Fruit fly (Drosophila melanogaster) whole organism, embryonic: ENCODE results near the gene Vsp37A.

Experiments
- Antp ChIP-seq: fragments of 200-800 bp; sonication (Bioruptor generic); optimal IDR thresholded peaks from 3 replicates; lab custom pipeline; 2016; ENCODE audit warnings: missing biosample characterization, missing genetic modification characterization
- Atf3 ChIP-seq: fragments of 200-800 bp; sonication (Bioruptor generic); optimal IDR thresholded peaks from 3 replicates; lab custom pipeline; 2016; ENCODE audit warnings: missing biosample characterization, missing genetic modification characterization
- Bgb ChIP-seq: fragments of 200-800 bp; sonication (Bioruptor generic); IDR thresholded peaks from 2 replicates; pipeline ENCODE4 v1.3.6; 2022; ENCODE audit warnings: missing biosample characterization, missing genetic modification characterization; ENCODE audit not compliant: partially characterized antibody
- Bteb2 ChIP-seq: fragments of 200-800 bp; sonication (Bioruptor generic); optimal IDR thresholded peaks from 2 replicates; lab custom pipeline; 2016; ENCODE audit warnings: missing biosample characterization, missing genetic modification characterization
- C15 ChIP-seq: fragments of 200-800 bp; sonication (Bioruptor generic); IDR thresholded peaks from 3 replicates; pipeline ENCODE4 v1.3.6; 2022; ENCODE audit warnings: missing biosample characterization, missing genetic modification characterization
- CG12769 ChIP-seq: fragments of 200-800 bp; sonication (Bioruptor generic); optimal IDR thresholded peaks from 2 replicates; lab custom pipeline; 2019; ENCODE audit warnings: missing biosample characterization, mild to moderate bottlenecking, missing genetic modification characterization, moderate library complexity
- CG13287 ChIP-seq: fragments of 200-800 bp; sonication (Bioruptor generic); IDR thresholded peaks from 2 replicates; pipeline ENCODE4 v1.3.6; 2022; ENCODE audit warnings: missing biosample characterization, missing genetic modification characterization; ENCODE audit not compliant: partially characterized antibody
- CG13296 ChIP-seq: fragments of 200-800 bp; sonication (Bioruptor generic); optimal IDR thresholded peaks from 3 replicates; lab custom pipeline; 2018; ENCODE audit warnings: missing biosample characterization, mild to moderate bottlenecking, missing genetic modification characterization
- CG16779 ChIP-seq: fragments of 200-800 bp; sonication (Bioruptor generic); IDR thresholded peaks from 2 replicates; pipeline ENCODE4 v1.3.6; 2022; ENCODE audit warnings: missing biosample characterization, missing genetic modification characterization
- CG16813 ChIP-seq: fragments of 200-800 bp; sonication (Bioruptor generic); IDR thresholded peaks from 3 replicates; pipeline ENCODE4 v1.3.6; 2022; ENCODE audit warnings: missing biosample characterization, missing genetic modification characterization; ENCODE audit not compliant: partially characterized antibody
- CG17328 ChIP-seq: fragments of 200-800 bp; sonication (Bioruptor generic); IDR thresholded peaks from 2 replicates; pipeline ENCODE4 v1.3.6; 2022; ENCODE audit warnings: missing biosample characterization, missing genetic modification characterization
- CG3995 ChIP-seq: fragments of 200-800 bp; sonication (Bioruptor generic); optimal IDR thresholded peaks from 3 replicates; lab custom pipeline; 2016; ENCODE audit warnings: missing biosample characterization, missing genetic modification characterization
- CG4360 ChIP-seq: fragments of 200-800 bp; sonication (Bioruptor generic); IDR thresholded peaks from 2 replicates; pipeline ENCODE4 v1.3.6; 2022; ENCODE audit warnings: missing biosample characterization, missing genetic modification characterization
- CG6175 ChIP-seq: fragments of 200-800 bp; sonication (Bioruptor generic); IDR thresholded peaks from 3 replicates; pipeline ENCODE4 v1.3.6; 2022; ENCODE audit warnings: missing biosample characterization, missing genetic modification characterization
- CG9437 ChIP-seq: fragments of 200-800 bp; sonication (Bioruptor generic); optimal IDR thresholded peaks from 2 replicates; lab custom pipeline; 2018; ENCODE audit warnings: missing biosample characterization, mild to moderate bottlenecking, missing genetic modification characterization
- CHES-1-like ChIP-seq: fragments of 200-800 bp; sonication (Bioruptor generic); optimal IDR thresholded peaks from 2 replicates; lab custom pipeline; 2016; ENCODE audit warnings: missing biosample characterization, missing genetic modification characterization
- E2f2 ChIP-seq: fragments of 200-800 bp; sonication (Bioruptor generic); IDR thresholded peaks from 2 replicates; pipeline ENCODE4 v1.3.6; 2022; ENCODE audit warnings: missing biosample characterization, missing genetic modification characterization
- HHEX ChIP-seq: fragments of 200-800 bp; sonication (Bioruptor generic); optimal IDR thresholded peaks from 3 replicates; lab custom pipeline; 2017; ENCODE audit warnings: missing biosample characterization, mild to moderate bottlenecking, missing genetic modification characterization, missing genetic modification reagents
- HLH4C ChIP-seq: fragments of 200-800 bp; sonication (Bioruptor generic); IDR thresholded peaks from 3 replicates; pipeline ENCODE4 v1.3.6; 2022; ENCODE audit warnings: missing biosample characterization, missing genetic modification characterization; ENCODE audit not compliant: partially characterized antibody
- HmgZ ChIP-seq: fragments of 200-800 bp; sonication (Bioruptor generic); optimal IDR thresholded peaks from 2 replicates; lab custom pipeline; 2018; ENCODE audit warnings: missing biosample characterization, mild to moderate bottlenecking, missing genetic modification characterization
- MBD-R2 ChIP-seq: fragments of 200-800 bp; sonication (Bioruptor generic); IDR thresholded peaks from 2 replicates; pipeline ENCODE4 v1.3.6; 2022; ENCODE audit warnings: missing biosample characterization, missing genetic modification characterization
- Med ChIP-seq: fragments of 200-800 bp; sonication (Bioruptor generic); peaks from one replicate; lab custom pipeline; 2016; ENCODE audit warnings: missing biosample characterization, missing genetic modification characterization, mild to moderate bottlenecking, inconsistent platforms, moderate library complexity
- Sin3A ChIP-seq: fragments of >200 bp; optimal IDR thresholded peaks from 2 replicates; lab custom pipeline; 2018
- Sry-δ ChIP-seq: fragments of 200-800 bp; sonication (Bioruptor generic); optimal IDR thresholded peaks from 2 replicates; lab custom pipeline; 2016; ENCODE audit warnings: missing biosample characterization, missing genetic modification characterization
- Tbp ChIP-seq: fragments of >200 bp; optimal IDR thresholded peaks from 2 replicates; lab custom pipeline; 2018; ENCODE audit warnings: missing biosample characterization, missing genetic modification characterization
- aop ChIP-seq: fragments of 200-800 bp; sonication (Bioruptor generic); IDR thresholded peaks from 2 replicates; pipeline ENCODE4 v1.3.6; 2022; ENCODE audit warnings: missing biosample characterization, missing genetic modification characterization
- ap ChIP-seq: fragments of 200-800 bp; sonication (Bioruptor generic); IDR thresholded peaks from 2 replicates; pipeline ENCODE4 v1.3.6; 2022; ENCODE audit warnings: missing biosample characterization, missing genetic modification characterization
- cas ChIP-seq: fragments of 200-800 bp; sonication (Bioruptor generic); IDR thresholded peaks from 2 replicates; pipeline ENCODE4 v1.3.6; 2022; ENCODE audit warnings: missing biosample characterization, missing genetic modification characterization
- cato ChIP-seq: fragments of 200-800 bp; sonication (Bioruptor generic); optimal IDR thresholded peaks from 2 replicates; lab custom pipeline; 2016; ENCODE audit warnings: missing biosample characterization, missing genetic modification characterization, borderline replicate concordance
- chinmo ChIP-seq: fragments of 200-800 bp; sonication (Bioruptor generic); IDR thresholded peaks from 4 replicates; pipeline ENCODE4 v1.3.6; 2022; ENCODE audit warnings: missing biosample characterization, missing genetic modification characterization; ENCODE audit not compliant: partially characterized antibody
- ci ChIP-seq: fragments of 200-800 bp; sonication (Bioruptor generic); IDR thresholded peaks from 3 replicates; pipeline ENCODE4 v1.3.6; 2022; ENCODE audit warnings: missing biosample characterization, missing genetic modification characterization
- corto ChIP-seq: fragments of 200-800 bp; sonication (Bioruptor generic); optimal IDR thresholded peaks from 2 replicates; lab custom pipeline; 2016; ENCODE audit warnings: missing biosample characterization, mild to moderate bottlenecking, missing genetic modification characterization, moderate library complexity
- cwo ChIP-seq: fragments of 200-800 bp; sonication (Bioruptor generic); optimal IDR thresholded peaks from 3 replicates; lab custom pipeline; 2017; ENCODE audit warnings: missing biosample characterization, missing genetic modification characterization, mild to moderate bottlenecking, moderate library complexity, missing genetic modification reagents
- eve ChIP-seq, 2 experiments: fragments of >200 bp; optimal IDR thresholded peaks; 2 replicates each; lab custom pipeline; 2017; ENCODE audit warnings: missing biosample characterization in 2 of 2, missing genetic modification characterization in 2 of 2
- gem ChIP-seq: fragments of 200-800 bp; sonication (Bioruptor generic); optimal IDR thresholded peaks from 2 replicates; lab custom pipeline; 2019; ENCODE audit warnings: missing biosample characterization, mild to moderate bottlenecking, missing genetic modification characterization, moderate library complexity
- gfzf ChIP-seq: fragments of 200-800 bp; sonication (Bioruptor generic); optimal IDR thresholded peaks from 2 replicates; lab custom pipeline; 2016; ENCODE audit warnings: missing biosample characterization, mild to moderate bottlenecking, missing genetic modification characterization, moderate library complexity
- grau ChIP-seq: fragments of 200-800 bp; optimal IDR thresholded peaks from 3 replicates; lab custom pipeline; 2019; ENCODE audit warnings: missing biosample characterization, mild to moderate bottlenecking, missing genetic modification characterization, moderate library complexity
- gro ChIP-seq: fragments of 200-800 bp; sonication (Bioruptor generic); optimal IDR thresholded peaks from 2 replicates; lab custom pipeline; 2016; ENCODE audit warnings: missing biosample characterization, missing genetic modification characterization
- gsb ChIP-seq: fragments of 200-800 bp; sonication (Bioruptor generic); IDR thresholded peaks from 2 replicates; pipeline ENCODE4 v1.3.6; 2022; ENCODE audit warnings: missing biosample characterization, missing genetic modification characterization
- her ChIP-seq: fragments of 200-800 bp; sonication (Bioruptor generic); optimal IDR thresholded peaks from 2 replicates; lab custom pipeline; 2016; ENCODE audit warnings: missing biosample characterization, missing genetic modification characterization
- hkb ChIP-seq, 2 experiments: fragments of 200-800 bp in 1 of 2; fragments of >200 bp in 1 of 2; sonication (Bioruptor generic) in 1 of 2; IDR thresholded peaks in 1 of 2; optimal IDR thresholded peaks in 1 of 2; 2 replicates each; pipeline versions ENCODE4 v1.3.6 to Lab custom; 2017 to 2022; ENCODE audit warnings: missing biosample characterization in 1 of 2, missing genetic modification characterization in 1 of 2
- inv ChIP-seq: fragments of 200-800 bp; sonication (Bioruptor generic); IDR thresholded peaks from 2 replicates; pipeline ENCODE4 v1.3.6; 2022; ENCODE audit warnings: missing biosample characterization, missing genetic modification characterization; ENCODE audit not compliant: partially characterized antibody
- nau ChIP-seq: fragments of 200-800 bp; sonication (Bioruptor generic); optimal IDR thresholded peaks from 3 replicates; lab custom pipeline; 2017; ENCODE audit warnings: missing biosample characterization, mild to moderate bottlenecking, missing genetic modification characterization, missing genetic modification reagents
- pan ChIP-seq, 4 experiments: fragments of >200 bp in 3 of 4; fragments of 200-800 bp in 1 of 4; sonication (Bioruptor generic) in 1 of 4; optimal IDR thresholded peaks in 3 of 4; IDR thresholded peaks in 1 of 4; 2 replicates each; pipeline versions ENCODE4 v1.3.6 to Lab custom; 2017 to 2022; ENCODE audit warnings: missing biosample characterization in 2 of 4, missing genetic modification characterization in 2 of 4, mixed read lengths in 1 of 4
- sc ChIP-seq, 3 experiments: fragments of >200 bp in 2 of 3; fragments of 200-800 bp in 1 of 3; sonication (Bioruptor generic) in 1 of 3; optimal IDR thresholded peaks; 2 replicates in 2 of 3; 3 replicates in 1 of 3; lab custom pipeline; 2017; ENCODE audit warnings: mild to moderate bottlenecking in 1 of 3, missing biosample characterization in 1 of 3, missing genetic modification characterization in 1 of 3, missing genetic modification reagents in 1 of 3
- schlank ChIP-seq: fragments of 200-800 bp; sonication (Bioruptor generic); optimal IDR thresholded peaks from 2 replicates; lab custom pipeline; 2018; ENCODE audit warnings: missing biosample characterization, mild to moderate bottlenecking, missing genetic modification characterization
- tin ChIP-seq: fragments of 200-800 bp; sonication (Bioruptor generic); optimal IDR thresholded peaks from 3 replicates; lab custom pipeline; 2016; ENCODE audit warnings: missing biosample characterization, missing genetic modification characterization
- tna ChIP-seq: fragments of 200-800 bp; sonication (Bioruptor generic); IDR thresholded peaks from 2 replicates; pipeline ENCODE4 v1.3.6; 2022; ENCODE audit warnings: missing biosample characterization, missing genetic modification characterization; ENCODE audit not compliant: partially characterized antibody

Vsp37A gene

DNA sequence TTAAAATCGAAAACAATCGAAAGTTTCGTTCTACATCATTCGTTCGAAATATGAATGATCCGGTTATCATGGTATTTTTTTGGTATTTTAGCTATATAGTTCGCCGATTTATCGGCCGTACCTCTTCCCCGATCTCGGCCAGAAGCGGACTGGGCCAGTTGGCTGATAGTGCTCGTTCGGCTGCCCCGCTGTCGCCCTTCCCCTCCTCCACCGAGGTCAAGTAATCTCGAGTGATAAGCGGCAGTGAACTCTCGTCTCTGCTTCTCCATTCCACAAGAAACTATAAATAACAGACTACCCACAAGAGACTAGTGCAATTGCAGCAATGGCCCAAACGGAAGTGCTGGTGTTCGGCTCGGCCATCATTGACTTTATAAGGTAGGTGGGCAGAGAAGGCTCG, 2.0 kb downstream of the Vsp37A start, which contains the start of gene CG13369 (continued):
- TF ChIP-seq eve (GFP tag; optimal IDR thresholded peaks at IDR 0.05; lab: Kevin White, UChicago) = no peak
- TF ChIP-seq HLH4C = 0 out of 3 replicates have a peak, but pooled peaks have one; percentile 26
- TF ChIP-seq cwo (GFP tag; lab: Kevin White, UChicago) = no peak
- peak; percentile 4 for TF ChIP-seq gfzf
- TF ChIP-seq CG13287 (GFP tag; lab: Robert Waterston, UW) = peak; percentile 22; the same call in 1 of the 2 replicates
- TF ChIP-seq CG13296 (GFP tag; lab: Kevin White, UChicago) = no peak
- no peak for TF ChIP-seq ci (GFP tag; lab: Robert Waterston, UW)

DNA sequence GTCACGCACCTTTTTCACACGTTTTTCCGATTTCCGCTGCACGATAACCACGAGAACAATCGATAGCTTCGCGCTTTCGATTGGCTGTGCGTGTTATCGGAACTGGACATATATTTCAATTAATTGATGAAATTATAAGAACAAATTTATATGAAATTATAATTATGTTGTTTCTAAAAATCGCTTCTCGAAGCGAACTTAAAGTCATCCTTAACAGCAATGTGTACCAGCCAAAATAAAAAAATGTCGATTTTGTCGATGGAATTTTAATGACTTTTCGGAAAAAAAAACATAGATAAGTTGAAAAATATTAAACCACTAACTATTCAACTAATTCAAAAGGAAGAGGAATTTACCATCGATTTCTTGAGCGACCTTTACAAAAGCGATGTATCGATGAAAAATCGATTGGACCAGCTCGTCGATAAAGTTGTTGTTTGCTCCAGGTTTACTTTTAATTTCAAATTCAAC, 3.9 kb downstream of the Vsp37A start, which contains the start of the genes CG13364 and Hinfp:
CG13364 (minus strand) TSS at position 47 of the 471 bp plus-strand sequence.
Hinfp (plus strand) TSS at position 386 of the 471 bp plus-strand sequence.
- no peak for TF ChIP-seq cas
- no peak for TF ChIP-seq cato (GFP tag; lab: Kevin White, UChicago)
- no peak for TF ChIP-seq C15
- no peak for TF ChIP-seq hkb (optimal IDR thresholded peaks at IDR 0.05; lab: Kevin White, UChicago)
- no peak for TF ChIP-seq hkb (GFP tag; IDR thresholded peaks at IDR 0.05; lab: Robert Waterston, UW)
- no peak for TF ChIP-seq gsb (GFP tag; lab: Robert Waterston, UW)
- TF ChIP-seq HHEX (GFP tag; lab: Kevin White, UChicago) = no peak
- TF ChIP-seq CG16813 (GFP tag; lab: Robert Waterston, UW) = peak; percentile 82
- TF ChIP-seq Tbp = no peak
- TF ChIP-seq aop (GFP tag; lab: Robert Waterston, UW) = no peak
- TF ChIP-seq pan (optimal IDR thresholded peaks at IDR 0.05; lab: Kevin White, UChicago) = no peak
- TF ChIP-seq pan (GFP tag; optimal IDR thresholded peaks at IDR 0.05 in 1 of 2, IDR thresholded peaks at IDR 0.05 in 1 of 2) = no peak
- TF ChIP-seq sc (optimal IDR thresholded peaks at IDR 0.05; lab: Kevin White, UChicago) = no peak
- TF ChIP-seq sc (GFP tag; optimal IDR thresholded peaks at IDR 0.05; lab: Kevin White, UChicago) = no peak
- peak; percentile 45 for TF ChIP-seq Sry-δ (GFP tag; lab: Kevin White, UChicago)
- peak; percentile 88 for TF ChIP-seq tna (GFP tag; lab: Robert Waterston, UW)
- peak; percentile 19 for TF ChIP-seq gem
- TF ChIP-seq Bgb = peak; percentile 64
- TF ChIP-seq Med = peak; percentile 33
- no peak for TF ChIP-seq tin (GFP tag; lab: Kevin White, UChicago)
- TF ChIP-seq CG17328 (GFP tag; lab: Robert Waterston, UW) = no peak
- TF ChIP-seq CG9437 (GFP tag; lab: Kevin White, UChicago) = no peak
- peak; percentile 6 for TF ChIP-seq CG3995 (GFP tag; lab: Kevin White, UChicago)
- no peak for TF ChIP-seq CG12769 (tag; lab: Kevin White, UChicago)
- TF ChIP-seq nau (GFP tag; lab: Kevin White, UChicago) = no peak
- TF ChIP-seq Antp (GFP tag; lab: Kevin White, UChicago) = no peak
- peak; percentile 80; the same call in 1 of the 4 replicates for TF ChIP-seq chinmo (GFP tag; lab: Robert Waterston, UW)
- peak; percentile 3 for TF ChIP-seq grau
- peak; percentile 11; the same call in 1 of the 2 replicates for TF ChIP-seq E2f2 (GFP tag; lab: Robert Waterston, UW)
- TF ChIP-seq HmgZ (tag; lab: Kevin White, UChicago) = no peak
- peak; percentile 61 for TF ChIP-seq inv
- no peak for TF ChIP-seq CG16779
- TF ChIP-seq Atf3 (GFP tag; lab: Kevin White, UChicago) = no peak
- TF ChIP-seq Bteb2 (GFP tag; lab: Kevin White, UChicago) = no peak
- TF ChIP-seq Sin3A = peak; percentile 33
- TF ChIP-seq corto (GFP tag; lab: Kevin White, UChicago) = no peak
- TF ChIP-seq CHES-1-like (GFP tag; lab: Kevin White, UChicago) = no peak
- no peak for TF ChIP-seq schlank (tag; lab: Kevin White, UChicago)
- TF ChIP-seq CG4360 (GFP tag; lab: Robert Waterston, UW) = peak; percentile 13; the same call in 1 of the 2 replicates
- TF ChIP-seq her (GFP tag; lab: Kevin White, UChicago) = no peak
- no peak for TF ChIP-seq CG6175 (GFP tag; lab: Robert Waterston, UW)
- no peak for TF ChIP-seq ap
- TF ChIP-seq gro (GFP tag; lab: Kevin White, UChicago) = no peak
- peak; percentile 26; the same call in 1 of the 2 replicates for TF ChIP-seq MBD-R2 (GFP tag; lab: Robert Waterston, UW)
